Worm (Caenorhabditis elegans) whole organism, L2 larva: ENCODE measurements around the gene Y73F8A.35.
A peak's percentile ranks its signal among the peaks of the same experiment; 100 is the strongest.

Experiments
- C34F6.9 ChIP-seq: fragments of 150-350 bp; optimal IDR thresholded peaks from 2 replicates; lab custom pipeline; 2014; ENCODE audit warnings: missing biosample characterization, missing genetic modification characterization
- F13H6.1 ChIP-seq: sonication (generic microtip); optimal IDR thresholded peaks from 2 replicates; lab custom pipeline; 2016; ENCODE audit warnings: missing genetic modification characterization, missing compliant biosample characterization
- R02D3.7 ChIP-seq: fragments of 150-350 bp; optimal IDR thresholded peaks from 2 replicates; lab custom pipeline; 2014; ENCODE audit warnings: missing biosample characterization, missing genetic modification characterization
- Y55F3AM.14 ChIP-seq: fragments of 200-800 bp; sonication (Bioruptor generic); optimal IDR thresholded peaks from 2 replicates; lab custom pipeline; 2018; ENCODE audit warnings: mild to moderate bottlenecking, missing genetic modification characterization, missing compliant biosample characterization
- ZK546.5 ChIP-seq: sonication (generic microtip); optimal IDR thresholded peaks from 2 replicates; lab custom pipeline; 2017; ENCODE audit warnings: missing biosample characterization, missing genetic modification characterization
- alr-1 ChIP-seq: fragments of 150-350 bp; optimal IDR thresholded peaks from 2 replicates; lab custom pipeline; 2014; ENCODE audit warnings: missing biosample characterization, missing genetic modification characterization
- aly-2 ChIP-seq: fragments of 150-350 bp; optimal IDR thresholded peaks from 2 replicates; lab custom pipeline; 2014; ENCODE audit warnings: missing biosample characterization, missing genetic modification characterization
- ama-1 ChIP-seq: fragments of 150-350 bp; optimal IDR thresholded peaks from 2 replicates; lab custom pipeline; 2018; ENCODE audit warnings: inconsistent platforms
- blmp-1 ChIP-seq: sonication (generic microtip); optimal IDR thresholded peaks from 2 replicates; lab custom pipeline; 2017; ENCODE audit warnings: missing genetic modification characterization, mild to moderate bottlenecking, missing compliant biosample characterization, antibody characterized with exemption, moderate library complexity; ENCODE audit not compliant: insufficient read depth
- ceh-16 ChIP-seq: fragments of 150-350 bp; optimal IDR thresholded peaks from 2 replicates; lab custom pipeline; 2014; ENCODE audit warnings: missing biosample characterization, missing genetic modification characterization
- ceh-82 ChIP-seq: fragments of 150-350 bp; optimal IDR thresholded peaks from 2 replicates; lab custom pipeline; 2014; ENCODE audit warnings: missing biosample characterization, missing genetic modification characterization
- crh-2 ChIP-seq: sonication (generic microtip); optimal IDR thresholded peaks from 2 replicates; lab custom pipeline; 2017; ENCODE audit warnings: missing biosample characterization, missing genetic modification characterization
- dmd-4 ChIP-seq: sonication (generic microtip); optimal IDR thresholded peaks from 2 replicates; lab custom pipeline; 2017; ENCODE audit warnings: missing biosample characterization, missing genetic modification characterization
- egl-27 ChIP-seq: sonication (generic microtip); optimal IDR thresholded peaks from 3 replicates; lab custom pipeline; 2017; ENCODE audit warnings: missing biosample characterization, missing genetic modification reagents, missing genetic modification characterization
- elt-1 ChIP-seq: fragments of 150-350 bp; optimal IDR thresholded peaks from 2 replicates; lab custom pipeline; 2014; ENCODE audit warnings: missing biosample characterization, missing genetic modification characterization
- elt-3 ChIP-seq: sonication (generic microtip); optimal IDR thresholded peaks from 2 replicates; lab custom pipeline; 2017; ENCODE audit warnings: missing biosample characterization, missing genetic modification characterization
- fos-1 ChIP-seq: fragments of 150-350 bp; optimal IDR thresholded peaks from 2 replicates; lab custom pipeline; 2014; ENCODE audit warnings: missing biosample characterization, missing genetic modification characterization
- gmeb-1 ChIP-seq: fragments of 150-350 bp; optimal IDR thresholded peaks from 2 replicates; lab custom pipeline; 2014; ENCODE audit warnings: missing biosample characterization, missing genetic modification characterization
- lin-11 ChIP-seq: fragments of 150-350 bp; sonication (generic microtip); optimal IDR thresholded peaks from 2 replicates; lab custom pipeline; 2014; ENCODE audit warnings: missing biosample characterization, missing genetic modification characterization, inconsistent platforms, mixed read lengths
- lin-13 ChIP-seq: fragments of 150-350 bp; optimal IDR thresholded peaks from 2 replicates; lab custom pipeline; 2014; ENCODE audit warnings: missing biosample characterization, missing genetic modification reagents, missing genetic modification characterization
- lin-39 ChIP-seq: fragments of 150-350 bp; optimal IDR thresholded peaks from 2 replicates; lab custom pipeline; 2014; ENCODE audit warnings: missing biosample characterization, missing genetic modification reagents, missing genetic modification characterization
- lsy-2 ChIP-seq, 2 experiments: fragments of 150-350 bp in 1 of 2; sonication (generic microtip) in 1 of 2; optimal IDR thresholded peaks; 2 replicates each; lab custom pipeline; 2014 to 2017; ENCODE audit warnings: missing biosample characterization in 2 of 2, missing genetic modification characterization in 2 of 2
- mab-5 ChIP-seq: fragments of 150-350 bp; optimal IDR thresholded peaks from 2 replicates; lab custom pipeline; 2014; ENCODE audit warnings: missing biosample characterization, missing genetic modification characterization
- mbf-1 ChIP-seq: sonication (generic microtip); optimal IDR thresholded peaks from 2 replicates; lab custom pipeline; 2017; ENCODE audit warnings: missing biosample characterization, missing genetic modification characterization
- mdl-1 ChIP-seq, 2 experiments: fragments of 150-350 bp in 1 of 2; sonication (generic microtip) in 1 of 2; optimal IDR thresholded peaks; 2 replicates each; lab custom pipeline; 2017; ENCODE audit warnings: missing biosample characterization in 2 of 2, missing genetic modification characterization in 2 of 2
- nhr-10 ChIP-seq: sonication (generic microtip); optimal IDR thresholded peaks from 2 replicates; lab custom pipeline; 2017; ENCODE audit warnings: missing biosample characterization, missing genetic modification characterization
- nhr-11 ChIP-seq: fragments of 150-350 bp; optimal IDR thresholded peaks from 2 replicates; lab custom pipeline; 2014; ENCODE audit warnings: missing biosample characterization, missing genetic modification characterization
- nhr-12 ChIP-seq: fragments of 150-350 bp; optimal IDR thresholded peaks from 2 replicates; lab custom pipeline; 2014; ENCODE audit warnings: missing biosample characterization, missing genetic modification characterization
- nhr-129 ChIP-seq: fragments of 150-350 bp; optimal IDR thresholded peaks from 2 replicates; lab custom pipeline; 2014; ENCODE audit warnings: missing biosample characterization, missing genetic modification characterization
- nhr-21 ChIP-seq: fragments of 150-350 bp; optimal IDR thresholded peaks from 2 replicates; lab custom pipeline; 2014; ENCODE audit warnings: missing biosample characterization, missing genetic modification characterization
- nhr-23 ChIP-seq: fragments of 150-350 bp; optimal IDR thresholded peaks from 2 replicates; lab custom pipeline; 2014; ENCODE audit warnings: missing biosample characterization, missing genetic modification reagents, missing genetic modification characterization
- nhr-237 ChIP-seq: fragments of 150-350 bp; optimal IDR thresholded peaks from 2 replicates; lab custom pipeline; 2014; ENCODE audit warnings: missing biosample characterization, missing genetic modification characterization
- nhr-25 ChIP-seq: fragments of 150-350 bp; sonication (generic microtip); optimal IDR thresholded peaks from 3 replicates; lab custom pipeline; 2014; ENCODE audit warnings: missing biosample characterization, missing genetic modification characterization
- nhr-6 ChIP-seq: fragments of 150-350 bp; optimal IDR thresholded peaks from 2 replicates; lab custom pipeline; 2014; ENCODE audit warnings: missing biosample characterization, missing genetic modification characterization
- nhr-77 ChIP-seq: fragments of 150-350 bp; optimal IDR thresholded peaks from 2 replicates; lab custom pipeline; 2014; ENCODE audit warnings: missing biosample characterization, missing genetic modification characterization
- peb-1 ChIP-seq: fragments of 150-350 bp; optimal IDR thresholded peaks from 2 replicates; lab custom pipeline; 2014; ENCODE audit warnings: missing biosample characterization, missing genetic modification characterization
- sem-4 ChIP-seq: fragments of 150-350 bp; optimal IDR thresholded peaks from 2 replicates; lab custom pipeline; 2014; ENCODE audit warnings: missing biosample characterization, missing genetic modification reagents, missing genetic modification characterization
- skn-1 ChIP-seq: sonication (generic microtip); optimal IDR thresholded peaks from 2 replicates; lab custom pipeline; 2017; ENCODE audit warnings: missing biosample characterization, missing genetic modification characterization
- sma-3 ChIP-seq: sonication (generic microtip); optimal IDR thresholded peaks from 2 replicates; lab custom pipeline; 2016; ENCODE audit warnings: missing genetic modification reagents, missing genetic modification characterization, missing compliant biosample characterization
- sma-9 ChIP-seq, 2 experiments: fragments of 150-350 bp in 1 of 2; sonication (generic microtip) in 1 of 2; optimal IDR thresholded peaks; 2 replicates each; lab custom pipeline; 2014 to 2016; ENCODE audit warnings: missing genetic modification characterization in 2 of 2, mild to moderate bottlenecking in 1 of 2, missing biosample characterization in 1 of 2, missing compliant biosample characterization in 1 of 2, missing genetic modification reagents in 1 of 2, moderate library complexity in 1 of 2
- snpc-4 ChIP-seq: fragments of 150-350 bp; optimal IDR thresholded peaks from 2 replicates; lab custom pipeline; 2014; ENCODE audit warnings: missing biosample characterization, missing genetic modification characterization
- unc-39 ChIP-seq: fragments of 150-350 bp; optimal IDR thresholded peaks from 2 replicates; lab custom pipeline; 2014; ENCODE audit warnings: missing biosample characterization, missing genetic modification characterization
- unc-55 ChIP-seq: fragments of 150-350 bp; sonication (generic microtip); optimal IDR thresholded peaks from 3 replicates; lab custom pipeline; 2014; ENCODE audit warnings: missing biosample characterization, missing genetic modification reagents, missing genetic modification characterization
- unc-62 ChIP-seq: fragments of 150-350 bp; optimal IDR thresholded peaks from 2 replicates; lab custom pipeline; 2014; ENCODE audit warnings: missing biosample characterization, missing genetic modification reagents, missing genetic modification characterization
- zag-1 ChIP-seq: fragments of 150-350 bp; optimal IDR thresholded peaks from 2 replicates; lab custom pipeline; 2014; ENCODE audit warnings: missing biosample characterization, missing genetic modification characterization
- ztf-1 ChIP-seq: fragments of 200-800 bp; sonication (Bioruptor generic); conservative IDR thresholded peaks from 2 replicates; pipeline ENCODE4 v1.3.6; 2022; ENCODE audit warnings: missing genetic modification characterization, missing compliant biosample characterization
- ztf-11 ChIP-seq: sonication (generic microtip); optimal IDR thresholded peaks from 2 replicates; lab custom pipeline; 2017; ENCODE audit warnings: missing biosample characterization, missing genetic modification characterization
- ztf-4 ChIP-seq: fragments of 150-350 bp; optimal IDR thresholded peaks from 2 replicates; lab custom pipeline; 2014; ENCODE audit warnings: missing biosample characterization, missing genetic modification characterization

Y73F8A.35 gene

ce11 chrIV:15564327-15564726 is 24.6 kb upstream of the Y73F8A.35 start, which contains the start of gene Y105C5A.1:
Gene Y105C5A.1 (minus strand): TSS chrIV:15564427.
- TF ChIP-seq aly-2: no peak
- no peak for TF ChIP-seq snpc-4 (tag; lab: Kevin White, UChicago)

DNA sequence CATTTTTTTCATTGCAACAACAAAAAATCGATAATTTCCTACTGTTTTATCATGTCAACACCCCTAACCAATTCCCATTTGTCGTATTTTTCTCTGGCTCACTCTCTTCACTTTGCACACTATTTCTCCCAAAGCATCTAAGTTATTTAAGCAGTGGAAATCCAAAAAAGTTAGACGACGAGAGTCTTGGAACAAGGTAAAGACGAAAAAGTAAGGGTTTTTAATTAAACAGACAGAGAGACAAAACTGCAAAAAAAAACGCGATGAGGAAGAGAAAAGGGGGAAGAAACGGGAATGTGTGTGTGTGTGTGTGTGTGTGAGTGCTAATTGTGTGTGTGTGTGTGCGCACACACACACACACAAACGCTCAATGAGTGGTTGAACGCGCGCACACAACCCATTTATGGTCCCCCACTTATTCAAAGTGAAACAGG is 21.5 kb upstream of the Y73F8A.35 start:
- TF ChIP-seq ama-1 (lab: Kevin White, UChicago) (no peak), ceh-82 (tag; lab: Kevin White, UChicago) (no peak), mbf-1 (tag; lab: Kevin White, UChicago) (no peak), lin-13 (GFP tag; lab: Kevin White, UChicago) (no peak), C34F6.9 (peak; percentile 71), egl-27 (peak; percentile 25), nhr-12 (tag; lab: Kevin White, UChicago) (no peak), Y55F3AM.14 (GFP tag; lab: Kevin White, UChicago) (no peak), nhr-6 (no peak), mab-5 (tag; lab: Kevin White, UChicago) (no peak), unc-39 (no peak), lin-11 (tag; lab: Kevin White, UChicago) (no peak), mdl-1 (tag; optimal IDR thresholded peaks at IDR 0.05; lab: Kevin White, UChicago) (no peak), lsy-2 (tag; optimal IDR thresholded peaks at IDR 0.05; lab: Kevin White, UChicago) (peak; percentile 45 to 85), zag-1 (tag; lab: Kevin White, UChicago) (peak; percentile 68), skn-1 (tag; lab: Kevin White, UChicago) (no peak), nhr-23 (tag; lab: Kevin White, UChicago) (no peak), dmd-4 (tag; lab: Kevin White, UChicago) (no peak), elt-1 (tag; lab: Kevin White, UChicago) (no peak), nhr-10 (no peak), ztf-1 (no peak), ZK546.5 (tag; lab: Kevin White, UChicago) (no peak), F13H6.1 (tag; lab: Kevin White, UChicago) (peak; percentile 41), snpc-4 (tag; lab: Kevin White, UChicago) (no peak), nhr-21 (tag; lab: Kevin White, UChicago) (no peak), sma-9 (GFP tag; optimal IDR thresholded peaks at IDR 0.05; lab: Kevin White, UChicago) (no peak), sma-9 (tag; optimal IDR thresholded peaks at IDR 0.05; lab: Kevin White, UChicago) (no peak), gmeb-1 (no peak), nhr-237 (tag; lab: Kevin White, UChicago) (no peak), unc-55 (GFP tag; lab: Kevin White, UChicago) (peak; percentile 97), R02D3.7 (tag; lab: Kevin White, UChicago) (no peak), crh-2 (tag; lab: Kevin White, UChicago) (peak; percentile 39), ztf-4 (no peak), elt-3 (tag; lab: Kevin White, UChicago) (no peak), nhr-129 (tag; lab: Kevin White, UChicago) (peak; percentile 76), peb-1 (no peak), nhr-77 (tag; lab: Kevin White, UChicago) (no peak), blmp-1 (tag; lab: Kevin White, UChicago) (no peak), ceh-16 (no peak), ztf-11 (tag; lab: Kevin White, UChicago) (no peak), nhr-25 (no peak), unc-62 (GFP tag; lab: Kevin White, UChicago) (no peak), nhr-11 (no peak), sem-4 (tag; lab: Kevin White, UChicago) (peak; percentile 66), fos-1 (tag; lab: Kevin White, UChicago) (no peak), lin-39 (no peak), alr-1 (tag; lab: Kevin White, UChicago) (no peak), sma-3 (no peak), aly-2 (no peak)
